Worm (Caenorhabditis elegans) whole organism, mixed stage, embryonic: Measurements from ENCODE around the gene F13D11.4.

ENCODE experiments used
- bed-3 ChIP-seq: fragments of 200-800 bp; sonication (Bioruptor generic); optimal IDR thresholded peaks from 3 replicates; lab custom pipeline; 2018; ENCODE audit warnings: mild to moderate bottlenecking, missing genetic modification characterization, moderate library complexity, missing compliant biosample characterization
- elt-3 ChIP-seq: fragments of 150-350 bp; optimal IDR thresholded peaks from 2 replicates; lab custom pipeline; 2014; ENCODE audit warnings: missing biosample characterization, missing genetic modification characterization
- ham-2 ChIP-seq: fragments of 200-800 bp; sonication (Bioruptor generic); optimal IDR thresholded peaks from 2 replicates; lab custom pipeline; 2018; ENCODE audit warnings: mild to moderate bottlenecking, missing genetic modification characterization, missing compliant biosample characterization
- hlh-1 ChIP-seq: fragments of 150-350 bp; optimal IDR thresholded peaks from 2 replicates; lab custom pipeline; 2014; ENCODE audit warnings: missing biosample characterization, missing genetic modification reagents, missing genetic modification characterization
- lin-13 ChIP-seq: fragments of 150-350 bp; optimal IDR thresholded peaks from 2 replicates; lab custom pipeline; 2014; ENCODE audit warnings: missing biosample characterization, missing genetic modification characterization
- lsy-2 ChIP-seq: fragments of 150-350 bp; optimal IDR thresholded peaks from 2 replicates; lab custom pipeline; 2014; ENCODE audit warnings: missing biosample characterization, missing genetic modification characterization
- nhr-12 ChIP-seq: fragments of 150-350 bp; optimal IDR thresholded peaks from 2 replicates; lab custom pipeline; 2014; ENCODE audit warnings: missing biosample characterization, missing genetic modification characterization
- nhr-2 ChIP-seq: fragments of 150-350 bp; optimal IDR thresholded peaks from 2 replicates; lab custom pipeline; 2014; ENCODE audit warnings: missing biosample characterization, missing genetic modification characterization
- nhr-237 ChIP-seq: fragments of 150-350 bp; optimal IDR thresholded peaks from 2 replicates; lab custom pipeline; 2014; ENCODE audit warnings: missing biosample characterization, missing genetic modification characterization
- pha-4 ChIP-seq: fragments of 150-350 bp; optimal IDR thresholded peaks from 2 replicates; lab custom pipeline; 2018; ENCODE audit warnings: missing biosample characterization, missing genetic modification reagents, missing genetic modification characterization
- snpc-4 ChIP-seq: fragments of 150-350 bp; optimal IDR thresholded peaks from 2 replicates; lab custom pipeline; 2014; ENCODE audit warnings: missing biosample characterization, missing genetic modification characterization
- unc-39 ChIP-seq: fragments of 150-350 bp; optimal IDR thresholded peaks from 2 replicates; lab custom pipeline; 2014; ENCODE audit warnings: missing biosample characterization, missing genetic modification characterization

- no peak for TF ChIP-seq pha-4
- no peak for TF ChIP-seq nhr-12
- no peak for TF ChIP-seq lsy-2
- TF ChIP-seq lin-13 (tag; lab: Kevin White, UChicago), result no peak
- TF ChIP-seq ham-2 (GFP tag; lab: Kevin White, UChicago), result no peak
- no peak for TF ChIP-seq unc-39 (tag; lab: Kevin White, UChicago)
- TF ChIP-seq nhr-2 (tag; lab: Kevin White, UChicago), result no peak
- TF ChIP-seq snpc-4 (tag; lab: Kevin White, UChicago), result no peak
- TF ChIP-seq elt-3 (tag; lab: Kevin White, UChicago), result no peak
- no peak for TF ChIP-seq nhr-237 (tag; lab: Kevin White, UChicago)
- no peak for TF ChIP-seq bed-3
- TF ChIP-seq hlh-1 (tag; lab: Kevin White, UChicago), result no peak
Measured at ce11 chrX:5817078-5817477, 17.5 kb downstream of the F13D11.4 start.
